Fruit fly (Drosophila melanogaster) whole organism, prepupa: ENCODE results near the gene Tcs3.
A peak's percentile ranks its signal among the peaks of the same experiment; 100 is the strongest.

Source experiments
- CG10669 ChIP-seq: fragments of 200-800 bp; sonication (Bioruptor generic); optimal IDR thresholded peaks from 3 replicates; lab custom pipeline; 2018; ENCODE audit warnings: missing biosample characterization, mild to moderate bottlenecking, missing genetic modification characterization, moderate library complexity
- CG11294 ChIP-seq: fragments of 200-800 bp; sonication (Bioruptor generic); IDR thresholded peaks from 2 replicates; pipeline ENCODE4 v1.3.6; 2022; ENCODE audit warnings: missing biosample characterization, missing genetic modification characterization
- CG11762 ChIP-seq: fragments of 200-800 bp; sonication (Bioruptor generic); optimal IDR thresholded peaks from 3 replicates; lab custom pipeline; 2016; ENCODE audit warnings: missing biosample characterization, missing genetic modification characterization; ENCODE audit not compliant: insufficient read depth
- CG11902 ChIP-seq: fragments of 200-800 bp; sonication (Bioruptor generic); optimal IDR thresholded peaks from 3 replicates; lab custom pipeline; 2016; ENCODE audit warnings: missing biosample characterization, missing genetic modification characterization
- CG1621 ChIP-seq: fragments of 200-800 bp; sonication (Bioruptor generic); optimal IDR thresholded peaks from 3 replicates; lab custom pipeline; 2018; ENCODE audit warnings: missing biosample characterization, mild to moderate bottlenecking, missing genetic modification characterization
- CG16779 ChIP-seq: fragments of 200-800 bp; sonication (Bioruptor generic); optimal IDR thresholded peaks from 3 replicates; lab custom pipeline; 2017; ENCODE audit warnings: missing biosample characterization, mild to moderate bottlenecking, missing genetic modification characterization
- CG3032 ChIP-seq: fragments of 200-800 bp; optimal IDR thresholded peaks from 2 replicates; lab custom pipeline; 2019; ENCODE audit warnings: missing biosample characterization, mild to moderate bottlenecking, missing genetic modification characterization, moderate library complexity
- CG31627 ChIP-seq: fragments of 200-800 bp; sonication (Bioruptor generic); optimal IDR thresholded peaks from 3 replicates; lab custom pipeline; 2016; ENCODE audit warnings: missing biosample characterization, missing genetic modification characterization
- CG4318 ChIP-seq: fragments of 200-800 bp; sonication (Bioruptor generic); optimal IDR thresholded peaks from 3 replicates; lab custom pipeline; 2017; ENCODE audit warnings: missing biosample characterization, mild to moderate bottlenecking, missing genetic modification characterization
- CG6163 ChIP-seq: fragments of 200-800 bp; sonication (Bioruptor generic); IDR thresholded peaks from 3 replicates; pipeline ENCODE4 v1.3.6; 2022; ENCODE audit warnings: missing biosample characterization, missing genetic modification characterization
- CG6276 ChIP-seq: fragments of 200-800 bp; sonication (Bioruptor generic); optimal IDR thresholded peaks from 2 replicates; lab custom pipeline; 2017; ENCODE audit warnings: missing biosample characterization, mild to moderate bottlenecking, missing genetic modification characterization
- CG6792 ChIP-seq: fragments of 200-800 bp; sonication (Bioruptor generic); optimal IDR thresholded peaks from 3 replicates; lab custom pipeline; 2016; ENCODE audit warnings: missing biosample characterization, missing genetic modification characterization
- CG6854 ChIP-seq: fragments of 200-800 bp; sonication (Bioruptor generic); optimal IDR thresholded peaks from 2 replicates; lab custom pipeline; 2017; ENCODE audit warnings: missing biosample characterization, mild to moderate bottlenecking, missing genetic modification characterization
- CG8119 ChIP-seq: fragments of 200-800 bp; sonication (Bioruptor generic); IDR thresholded peaks from 3 replicates; pipeline ENCODE4 v1.3.6; 2022; ENCODE audit warnings: missing biosample characterization, missing genetic modification characterization
- CG8319 ChIP-seq: fragments of 200-800 bp; sonication (Bioruptor generic); optimal IDR thresholded peaks from 3 replicates; lab custom pipeline; 2016; ENCODE audit warnings: missing biosample characterization, missing genetic modification characterization
- CG8632 ChIP-seq: fragments of 200-800 bp; sonication (Bioruptor generic); optimal IDR thresholded peaks from 3 replicates; lab custom pipeline; 2016; ENCODE audit warnings: missing biosample characterization, missing genetic modification characterization
- CG9139 ChIP-seq: fragments of 200-800 bp; sonication (Bioruptor generic); optimal IDR thresholded peaks from 3 replicates; lab custom pipeline; 2017; ENCODE audit warnings: missing biosample characterization, mild to moderate bottlenecking, missing genetic modification characterization
- Eip78C ChIP-seq: fragments of 200-800 bp; sonication (Bioruptor generic); peaks from one replicate; lab custom pipeline; 2016; ENCODE audit warnings: missing biosample characterization, missing genetic modification characterization
- Ets21C ChIP-seq: fragments of 200-800 bp; sonication (Bioruptor generic); optimal IDR thresholded peaks from 3 replicates; lab custom pipeline; 2016; ENCODE audit warnings: missing biosample characterization, missing genetic modification characterization
- Ets96B ChIP-seq: fragments of 200-800 bp; optimal IDR thresholded peaks from 2 replicates; lab custom pipeline; 2019; ENCODE audit warnings: missing biosample characterization, mild to moderate bottlenecking, missing genetic modification characterization, moderate library complexity
- Gug ChIP-seq: fragments of 200-800 bp; sonication (Bioruptor generic); IDR thresholded peaks from 2 replicates; pipeline ENCODE4 v1.3.6; 2022; ENCODE audit warnings: missing biosample characterization, missing genetic modification characterization
- Hr38 ChIP-seq: sonication (Bioruptor generic); optimal IDR thresholded peaks from 2 replicates; lab custom pipeline; 2016; ENCODE audit warnings: missing biosample characterization, missing genetic modification characterization
- Hr39 ChIP-seq: fragments of 200-800 bp; sonication (Bioruptor generic); optimal IDR thresholded peaks from 2 replicates; lab custom pipeline; 2016; ENCODE audit warnings: missing biosample characterization, missing genetic modification characterization
- Hr4 ChIP-seq: fragments of 200-800 bp; sonication (Bioruptor generic); optimal IDR thresholded peaks from 3 replicates; lab custom pipeline; 2016; ENCODE audit warnings: missing biosample characterization, missing genetic modification characterization
- OdsH ChIP-seq: fragments of 200-800 bp; sonication (Bioruptor generic); optimal IDR thresholded peaks from 3 replicates; lab custom pipeline; 2016; ENCODE audit warnings: missing biosample characterization, missing genetic modification characterization
- Smox ChIP-seq: fragments of 200-800 bp; sonication (Bioruptor generic); optimal IDR thresholded peaks from 3 replicates; lab custom pipeline; 2016; ENCODE audit warnings: missing biosample characterization, missing genetic modification characterization
- Sox14 ChIP-seq: fragments of 200-800 bp; sonication (Bioruptor generic); optimal IDR thresholded peaks from 3 replicates; lab custom pipeline; 2016; ENCODE audit warnings: missing biosample characterization, missing genetic modification characterization
- Sox15 ChIP-seq: fragments of 200-800 bp; sonication (Bioruptor generic); optimal IDR thresholded peaks from 3 replicates; lab custom pipeline; 2016; ENCODE audit warnings: missing biosample characterization, missing genetic modification characterization
- achi ChIP-seq: fragments of 200-800 bp; sonication (Bioruptor generic); optimal IDR thresholded peaks from 3 replicates; lab custom pipeline; 2016; ENCODE audit warnings: missing biosample characterization, missing genetic modification characterization
- cyc ChIP-seq: fragments of 200-800 bp; sonication (Bioruptor generic); optimal IDR thresholded peaks from 3 replicates; lab custom pipeline; 2016; ENCODE audit warnings: missing biosample characterization, missing genetic modification characterization
- dac ChIP-seq: fragments of 200-800 bp; sonication (Bioruptor generic); optimal IDR thresholded peaks from 2 replicates; lab custom pipeline; 2017; ENCODE audit warnings: missing biosample characterization, mild to moderate bottlenecking, missing genetic modification characterization
- dsx ChIP-seq: fragments of 200-800 bp; optimal IDR thresholded peaks from 3 replicates; lab custom pipeline; 2019; ENCODE audit warnings: missing biosample characterization, mild to moderate bottlenecking, missing genetic modification characterization, moderate library complexity; ENCODE audit not compliant: poor library complexity, severe bottlenecking
- eg ChIP-seq: fragments of 200-800 bp; sonication (Bioruptor generic); IDR thresholded peaks from 3 replicates; pipeline ENCODE4 v1.3.6; 2022; ENCODE audit warnings: missing biosample characterization, missing genetic modification characterization
- fkh ChIP-seq: fragments of 200-800 bp; sonication (Bioruptor generic); optimal IDR thresholded peaks from 3 replicates; lab custom pipeline; 2017; ENCODE audit warnings: missing biosample characterization, mild to moderate bottlenecking, missing genetic modification characterization, moderate library complexity
- pdm3 ChIP-seq: fragments of 200-800 bp; sonication (Bioruptor generic); optimal IDR thresholded peaks from 3 replicates; lab custom pipeline; 2016; ENCODE audit warnings: missing biosample characterization, missing genetic modification characterization
- spab ChIP-seq: fragments of 200-800 bp; sonication (Bioruptor generic); optimal IDR thresholded peaks from 2 replicates; lab custom pipeline; 2017; ENCODE audit warnings: missing biosample characterization, mild to moderate bottlenecking, missing genetic modification characterization, missing genetic modification reagents
- ss ChIP-seq, 2 experiments: fragments of 200-800 bp; sonication (Bioruptor generic); optimal IDR thresholded peaks; 2 replicates in 1 of 2; 3 replicates in 1 of 2; lab custom pipeline; 2017 to 2018; ENCODE audit warnings: mild to moderate bottlenecking in 2 of 2, missing biosample characterization in 2 of 2, missing genetic modification characterization in 2 of 2, moderate library complexity in 1 of 2
- svp ChIP-seq: fragments of 200-800 bp; sonication (Bioruptor generic); peaks from one replicate; lab custom pipeline; 2016; ENCODE audit warnings: missing biosample characterization, missing genetic modification characterization
- topi ChIP-seq: fragments of 200-800 bp; sonication (Bioruptor generic); optimal IDR thresholded peaks from 3 replicates; lab custom pipeline; 2016; ENCODE audit warnings: missing biosample characterization, missing genetic modification characterization
- vri ChIP-seq: fragments of 200-800 bp; sonication (Bioruptor generic); optimal IDR thresholded peaks from 3 replicates; lab custom pipeline; 2016; ENCODE audit warnings: missing biosample characterization, mild to moderate bottlenecking, missing genetic modification characterization

Gene Tcs3

dm6 chr3L:16364182-16364581 is 12.4 kb downstream of the Tcs3 start (continued):
- peak; percentile 75 for TF ChIP-seq Hr39
- TF ChIP-seq Sox15 (GFP tag; lab: Kevin White, UChicago), result peak; percentile 65
- peak; percentile 88 for TF ChIP-seq spab (GFP tag; lab: Kevin White, UChicago)
- TF ChIP-seq svp (GFP tag; lab: Kevin White, UChicago), result peak; percentile 94
- peak; percentile 91 to 94 for TF ChIP-seq ss (GFP tag; optimal IDR thresholded peaks at IDR 0.05; lab: Kevin White, UChicago)
- peak; percentile 79 for TF ChIP-seq CG11902 (GFP tag; lab: Kevin White, UChicago)
- TF ChIP-seq CG11762, result peak; percentile 84
- TF ChIP-seq topi, result peak; percentile 91
- peak; percentile 84 for TF ChIP-seq CG1621 (tag; lab: Kevin White, UChicago)
- TF ChIP-seq cyc, result peak; percentile 83
- peak; percentile 93 for TF ChIP-seq CG3032 (tag; lab: Kevin White, UChicago)
- TF ChIP-seq CG31627, result peak; percentile 78
- TF ChIP-seq CG6792, result peak; percentile 86
- TF ChIP-seq achi (GFP tag; lab: Kevin White, UChicago), result peak; percentile 86
- peak; percentile 39 for TF ChIP-seq CG4318 (GFP tag; lab: Kevin White, UChicago)
- TF ChIP-seq Sox14, result peak; percentile 87
- peak; percentile 45; the same call in 1 of the 2 replicates for TF ChIP-seq CG11294 (GFP tag; lab: Robert Waterston, UW)
- peak; percentile 69 for TF ChIP-seq Ets21C (GFP tag; lab: Kevin White, UChicago)

dm6 chr3L:16364599-16364998 is 12.8 kb downstream of the Tcs3 start, which contains the start of gene Cpr72Eb:
TSS of gene Cpr72Eb (plus strand) at chr3L:16364899.
- no peak for TF ChIP-seq CG10669 (GFP tag; lab: Kevin White, UChicago)

- TF ChIP-seq CG9139 (GFP tag; lab: Kevin White, UChicago) (no peak), CG11294 (GFP tag; lab: Robert Waterston, UW) (no peak), Hr4 (GFP tag; lab: Kevin White, UChicago) (no peak), Gug (GFP tag; lab: Robert Waterston, UW) (no peak), pdm3 (GFP tag; lab: Kevin White, UChicago) (no peak), CG8119 (GFP tag; lab: Robert Waterston, UW) (no peak)
- TF ChIP-seq, all 60 proteins: peak for 0
These were observed 15.4 kb downstream of the Tcs3 start, which contains the start of gene Cpr72Ec for dm6 chr3L:16367240-16367639. TSS of gene Cpr72Ec (minus strand) at chr3L:16367340.

- TF ChIP-seq spab (GFP tag; lab: Kevin White, UChicago) (no peak), CG6276 (GFP tag; lab: Kevin White, UChicago) (no peak), svp (GFP tag; lab: Kevin White, UChicago) (peak; percentile 70), OdsH (GFP tag; lab: Kevin White, UChicago) (no peak), vri (GFP tag; lab: Kevin White, UChicago) (no peak)
These were observed 16.4 kb downstream of the Tcs3 start, which contains the start of gene CG4842 for dm6 chr3L:16368199-16368598. TSS of gene CG4842 (plus strand) at chr3L:16368389.

dm6 chr3L:16369526-16369925 is 17.7 kb downstream of the Tcs3 start, which contains the start of gene CG18814:
TSS of gene CG18814 (plus strand) at chr3L:16369826.
- TF ChIP-seq CG6163 (GFP tag; lab: Robert Waterston, UW), result no peak
- no peak for TF ChIP-seq eg
- no peak for TF ChIP-seq CG11294 (GFP tag; lab: Robert Waterston, UW)
- TF ChIP-seq Smox (GFP tag; lab: Kevin White, UChicago), result no peak
- no peak for TF ChIP-seq CG6854
- no peak for TF ChIP-seq Ets96B (tag; lab: Kevin White, UChicago)
- no peak for TF ChIP-seq CG1621 (tag; lab: Kevin White, UChicago)
- TF ChIP-seq Eip78C (GFP tag; lab: Kevin White, UChicago), result no peak
- TF ChIP-seq Hr39, result no peak
- no peak for TF ChIP-seq CG31627
- no peak for TF ChIP-seq CG10669 (GFP tag; lab: Kevin White, UChicago)
- no peak for TF ChIP-seq Ets21C (GFP tag; lab: Kevin White, UChicago)
- no peak for TF ChIP-seq Hr38 (GFP tag; lab: Kevin White, UChicago)
- no peak for TF ChIP-seq spab (GFP tag; lab: Kevin White, UChicago)
- TF ChIP-seq CG8632 (GFP tag; lab: Kevin White, UChicago), result no peak
- TF ChIP-seq CG16779, result no peak
- TF ChIP-seq dac (GFP tag; lab: Kevin White, UChicago), result no peak
- no peak for TF ChIP-seq dsx (GFP tag; lab: Kevin White, UChicago)
- TF ChIP-seq fkh (GFP tag; lab: Kevin White, UChicago), result no peak
- TF ChIP-seq CG8319, result no peak
